Worm (Caenorhabditis elegans) whole organism, young adult: Measurements from ENCODE around the gene C31G12.1.
A peak's percentile ranks its signal among the peaks of the same experiment; 100 is the strongest.
"Not testable (repeated sequence)": the region's sequence is repeated elsewhere in the genome, so short reads cannot be mapped to it uniquely, and the experiment has no call there.

ENCODE experiments used
- lin-26 ChIP-seq: fragments of 200-800 bp; sonication (Bioruptor generic); IDR thresholded peaks from 2 replicates; pipeline ENCODE4 v1.3.6; 2022; ENCODE audit warnings: missing genetic modification reagents, missing genetic modification characterization, missing compliant biosample characterization
- pha-4 ChIP-seq: fragments of 150-350 bp; sonication (generic microtip); optimal IDR thresholded peaks from 2 replicates; lab custom pipeline; 2014; ENCODE audit warnings: missing biosample characterization, missing genetic modification reagents, missing genetic modification characterization

ce11 chrV:18174951-18175350 lies 4.8 kb upstream of the C31G12.1 start:
- not testable (repeated sequence) for TF ChIP-seq pha-4 (tag; lab: Kevin White, UChicago)
- TF ChIP-seq lin-26 (GFP tag; lab: Robert Waterston, UW): 0 out of 2 replicates have a peak, but pooled peaks have one; percentile 46
